Worm (Caenorhabditis elegans) whole organism, L4 larva: ENCODE results near the gene srx-60.

Experiments used
- F10B5.3 ChIP-seq: sonication (generic microtip); optimal IDR thresholded peaks from 2 replicates; lab custom pipeline; 2016; ENCODE audit warnings: mild to moderate bottlenecking, missing genetic modification characterization, missing compliant biosample characterization
- F26F4.8 ChIP-seq: fragments of 200-800 bp; sonication (Bioruptor generic); conservative IDR thresholded peaks from 2 replicates; pipeline ENCODE4 v1.3.6; 2022; ENCODE audit warnings: missing genetic modification characterization, missing compliant biosample characterization
- F49E8.2 ChIP-seq: sonication (generic microtip); optimal IDR thresholded peaks from 2 replicates; lab custom pipeline; 2016; ENCODE audit warnings: missing compliant biosample characterization, mild to moderate bottlenecking, missing genetic modification characterization, borderline replicate concordance
- R02D3.7 ChIP-seq: fragments of 150-350 bp; sonication (generic microtip); optimal IDR thresholded peaks from 3 replicates; lab custom pipeline; 2014; ENCODE audit warnings: missing biosample characterization, missing genetic modification characterization
- T26A8.4 ChIP-seq: fragments of 200-800 bp; sonication (Bioruptor generic); IDR thresholded peaks from 2 replicates; pipeline ENCODE4 v1.3.6; 2022; ENCODE audit warnings: missing genetic modification characterization, missing compliant biosample characterization
- Y75B8A.6 ChIP-seq: fragments of 200-800 bp; sonication (Bioruptor generic); IDR thresholded peaks from 2 replicates; pipeline ENCODE4 v1.3.6; 2022; ENCODE audit warnings: missing genetic modification reagents, missing genetic modification characterization, missing compliant biosample characterization
- ZK337.2 ChIP-seq: fragments of 200-800 bp; sonication (Bioruptor generic); IDR thresholded peaks from 2 replicates; pipeline ENCODE4 v1.3.6; 2022; ENCODE audit warnings: missing genetic modification reagents, missing genetic modification characterization, missing compliant biosample characterization
- ZK546.5 ChIP-seq, 2 experiments: sonication (generic microtip); optimal IDR thresholded peaks; 2 replicates each; lab custom pipeline; 2017; ENCODE audit warnings: missing biosample characterization in 2 of 2, missing genetic modification characterization in 2 of 2
- ama-1 ChIP-seq: fragments of 150-350 bp; optimal IDR thresholded peaks from 2 replicates; lab custom pipeline; 2014; ENCODE audit warnings: inconsistent platforms, mixed read lengths
- attf-4 ChIP-seq: sonication (generic microtip); optimal IDR thresholded peaks from 3 replicates; lab custom pipeline; 2017; ENCODE audit warnings: missing biosample characterization, missing genetic modification characterization
- ceh-20 ChIP-seq: fragments of 200-800 bp; sonication (Bioruptor generic); IDR thresholded peaks from 2 replicates; pipeline ENCODE4 v1.3.6; 2022; ENCODE audit warnings: missing genetic modification reagents, missing genetic modification characterization, missing compliant biosample characterization
- ceh-44 ChIP-seq: fragments of 200-800 bp; sonication (Bioruptor generic); IDR thresholded peaks from 2 replicates; pipeline ENCODE4 v1.3.6; 2022; ENCODE audit warnings: missing genetic modification reagents, missing genetic modification characterization, missing compliant biosample characterization
- ceh-62 ChIP-seq: sonication (generic microtip); optimal IDR thresholded peaks from 2 replicates; lab custom pipeline; 2017; ENCODE audit warnings: missing biosample characterization, missing genetic modification characterization
- cey-2 ChIP-seq: sonication (generic microtip); optimal IDR thresholded peaks from 3 replicates; lab custom pipeline; 2017; ENCODE audit warnings: missing genetic modification characterization, mild to moderate bottlenecking, missing compliant biosample characterization, antibody characterized with exemption, borderline replicate concordance; ENCODE audit not compliant: insufficient read depth
- daf-12 ChIP-seq: fragments of 150-350 bp; optimal IDR thresholded peaks from 2 replicates; lab custom pipeline; 2014; ENCODE audit warnings: missing biosample characterization, missing genetic modification reagents, missing genetic modification characterization
- dmd-9 ChIP-seq: fragments of 200-800 bp; sonication (Bioruptor generic); IDR thresholded peaks from 2 replicates; pipeline ENCODE4 v1.3.6; 2022; ENCODE audit warnings: missing genetic modification reagents, missing genetic modification characterization, missing compliant biosample characterization
- dpl-1 ChIP-seq: fragments of 150-350 bp; optimal IDR thresholded peaks from 2 replicates; lab custom pipeline; 2014; ENCODE audit warnings: missing biosample characterization, missing genetic modification reagents, missing genetic modification characterization
- duxl-1 ChIP-seq: sonication (generic microtip); optimal IDR thresholded peaks from 2 replicates; lab custom pipeline; 2016; ENCODE audit warnings: mild to moderate bottlenecking, missing genetic modification characterization, moderate library complexity, missing compliant biosample characterization; ENCODE audit not compliant: poor library complexity
- gei-8 ChIP-seq: fragments of 200-800 bp; sonication (Bioruptor generic); optimal IDR thresholded peaks from 2 replicates; lab custom pipeline; 2018; ENCODE audit warnings: mild to moderate bottlenecking, missing genetic modification characterization, missing compliant biosample characterization
- hif-1 ChIP-seq, 2 experiments: sonication (generic microtip); optimal IDR thresholded peaks; 2 replicates each; lab custom pipeline; 2016 to 2017; ENCODE audit warnings: missing compliant biosample characterization in 2 of 2, missing genetic modification characterization in 2 of 2, missing genetic modification reagents in 2 of 2, missing genotype in 2 of 2, mild to moderate bottlenecking in 1 of 2
- hlh-11 ChIP-seq: fragments of 200-800 bp; sonication (Bioruptor generic); optimal IDR thresholded peaks from 2 replicates; lab custom pipeline; 2018; ENCODE audit warnings: mild to moderate bottlenecking, missing genetic modification characterization, missing compliant biosample characterization
- lin-15B ChIP-seq: fragments of 150-350 bp; sonication (generic microtip); optimal IDR thresholded peaks from 3 replicates; lab custom pipeline; 2014; ENCODE audit warnings: missing biosample characterization, missing genetic modification characterization
- lin-29 ChIP-seq: fragments of 200-800 bp; sonication (Bioruptor generic); IDR thresholded peaks from 2 replicates; pipeline ENCODE4 v1.3.6; 2022; ENCODE audit warnings: missing genetic modification reagents, missing genetic modification characterization, missing compliant biosample characterization
- lin-38 ChIP-seq: fragments of 200-800 bp; sonication (Bioruptor generic); IDR thresholded peaks from 2 replicates; pipeline ENCODE4 v1.3.6; 2022; ENCODE audit warnings: missing genetic modification reagents, missing genetic modification characterization, missing compliant biosample characterization
- lir-3 ChIP-seq: sonication (generic microtip); optimal IDR thresholded peaks from 2 replicates; lab custom pipeline; 2016; ENCODE audit warnings: mild to moderate bottlenecking, missing genetic modification characterization, missing compliant biosample characterization
- lsy-2 ChIP-seq, 2 experiments: fragments of 150-350 bp in 1 of 2; sonication (generic microtip) in 1 of 2; optimal IDR thresholded peaks; 2 replicates each; lab custom pipeline; 2014 to 2017; ENCODE audit warnings: missing biosample characterization in 2 of 2, missing genetic modification characterization in 2 of 2
- madf-5 ChIP-seq, 2 experiments: fragments of 200-800 bp; sonication (Bioruptor generic); IDR thresholded peaks; 2 replicates each; pipeline ENCODE4 v1.3.6; 2022; ENCODE audit warnings: missing compliant biosample characterization in 2 of 2, missing genetic modification characterization in 2 of 2
- mdl-1 ChIP-seq, 2 experiments: fragments of 150-350 bp in 1 of 2; sonication (generic microtip) in 1 of 2; optimal IDR thresholded peaks; 2 replicates each; lab custom pipeline; 2014 to 2017; ENCODE audit warnings: missing biosample characterization in 2 of 2, missing genetic modification characterization in 2 of 2
- mes-2 ChIP-seq: sonication (generic microtip); optimal IDR thresholded peaks from 2 replicates; lab custom pipeline; 2016; ENCODE audit warnings: missing genotype, mild to moderate bottlenecking, missing genetic modification characterization, missing compliant biosample characterization; ENCODE audit not compliant: poor library complexity, severe bottlenecking
- mxl-2 ChIP-seq: fragments of 200-800 bp; sonication (Bioruptor generic); conservative IDR thresholded peaks from 2 replicates; pipeline ENCODE4 v1.3.6; 2022; ENCODE audit warnings: missing genetic modification reagents, missing genetic modification characterization, missing compliant biosample characterization
- mxl-3 ChIP-seq: fragments of 200-800 bp; sonication (Bioruptor generic); optimal IDR thresholded peaks from 2 replicates; lab custom pipeline; 2018; ENCODE audit warnings: mild to moderate bottlenecking, missing genetic modification characterization, missing compliant biosample characterization
- nhr-11 ChIP-seq: fragments of 150-350 bp; optimal IDR thresholded peaks from 2 replicates; lab custom pipeline; 2014; ENCODE audit warnings: missing biosample characterization, missing genetic modification characterization
- nhr-237 ChIP-seq: sonication (generic microtip); optimal IDR thresholded peaks from 2 replicates; lab custom pipeline; 2017; ENCODE audit warnings: missing biosample characterization, missing genetic modification characterization
- nhr-28 ChIP-seq: fragments of 150-350 bp; optimal IDR thresholded peaks from 2 replicates; lab custom pipeline; 2014; ENCODE audit warnings: missing biosample characterization, missing genetic modification characterization
- nhr-41 ChIP-seq: fragments of 200-800 bp; sonication (Bioruptor generic); IDR thresholded peaks from 2 replicates; pipeline ENCODE4 v1.3.6; 2022; ENCODE audit warnings: missing genetic modification reagents, missing genetic modification characterization, missing compliant biosample characterization
- nhr-42 ChIP-seq: fragments of 200-800 bp; sonication (Bioruptor generic); IDR thresholded peaks from 2 replicates; pipeline ENCODE4 v1.3.6; 2022; ENCODE audit warnings: missing genetic modification characterization, missing compliant biosample characterization
- nhr-48 ChIP-seq: sonication (generic microtip); optimal IDR thresholded peaks from 2 replicates; lab custom pipeline; 2016; ENCODE audit warnings: mild to moderate bottlenecking, missing genetic modification characterization, missing compliant biosample characterization
- nhr-6 ChIP-seq: fragments of 150-350 bp; optimal IDR thresholded peaks from 2 replicates; lab custom pipeline; 2014; ENCODE audit warnings: missing biosample characterization, missing genetic modification characterization
- pha-4 ChIP-seq, 2 experiments: fragments of 150-350 bp in 1 of 2; fragments of 200-800 bp in 1 of 2; sonication (Bioruptor generic) in 1 of 2; IDR thresholded peaks in 1 of 2; optimal IDR thresholded peaks in 1 of 2; 2 replicates each; pipeline versions ENCODE4 v1.3.6 to Lab custom; 2014 to 2022; ENCODE audit warnings: missing genetic modification characterization in 2 of 2, missing genetic modification reagents in 2 of 2, missing biosample characterization in 1 of 2, missing compliant biosample characterization in 1 of 2
- php-3 ChIP-seq: fragments of 200-800 bp; sonication (Bioruptor generic); IDR thresholded peaks from 2 replicates; pipeline ENCODE4 v1.3.6; 2022; ENCODE audit warnings: missing genetic modification reagents, missing genetic modification characterization, missing compliant biosample characterization
- set-16 ChIP-seq: fragments of 200-800 bp; sonication (Bioruptor generic); IDR thresholded peaks from 2 replicates; pipeline ENCODE4 v1.3.6; 2022; ENCODE audit warnings: missing genetic modification reagents, missing genetic modification characterization, missing compliant biosample characterization
- snpc-1.2 ChIP-seq: fragments of 200-800 bp; sonication (Bioruptor generic); IDR thresholded peaks from 2 replicates; pipeline ENCODE4 v1.3.6; 2022; ENCODE audit warnings: missing genetic modification reagents, missing genetic modification characterization, missing compliant biosample characterization
- unc-130 ChIP-seq: sonication (generic microtip); optimal IDR thresholded peaks from 2 replicates; lab custom pipeline; 2016; ENCODE audit warnings: missing genetic modification reagents, missing genetic modification characterization, missing compliant biosample characterization
- unc-62 ChIP-seq, 3 experiments: fragments of 150-350 bp in 1 of 3; sonication (generic microtip); optimal IDR thresholded peaks in 2 of 3; peaks in 1 of 3; 1 replicate in 1 of 3; 2 replicates in 2 of 3; lab custom pipeline; 2014 to 2017; ENCODE audit warnings: missing biosample characterization in 3 of 3, missing genetic modification characterization in 3 of 3, missing genetic modification reagents in 3 of 3, missing genotype in 1 of 3
- zag-1 ChIP-seq: fragments of 150-350 bp; optimal IDR thresholded peaks from 2 replicates; lab custom pipeline; 2014; ENCODE audit warnings: missing biosample characterization, missing genetic modification characterization
- zfp-2 ChIP-seq: sonication (generic microtip); optimal IDR thresholded peaks from 2 replicates; lab custom pipeline; 2016; ENCODE audit warnings: mild to moderate bottlenecking, missing genetic modification characterization, missing compliant biosample characterization
- zfp-3 ChIP-seq: fragments of 200-800 bp; sonication (Bioruptor generic); conservative IDR thresholded peaks from 2 replicates; pipeline ENCODE4 v1.3.6; 2022; ENCODE audit warnings: missing genetic modification reagents, missing genetic modification characterization, missing compliant biosample characterization
- zip-11 ChIP-seq: fragments of 200-800 bp; sonication (Bioruptor generic); IDR thresholded peaks from 2 replicates; pipeline ENCODE4 v1.3.6; 2022; ENCODE audit warnings: missing genetic modification characterization, missing compliant biosample characterization

srx-60 gene

DNA sequence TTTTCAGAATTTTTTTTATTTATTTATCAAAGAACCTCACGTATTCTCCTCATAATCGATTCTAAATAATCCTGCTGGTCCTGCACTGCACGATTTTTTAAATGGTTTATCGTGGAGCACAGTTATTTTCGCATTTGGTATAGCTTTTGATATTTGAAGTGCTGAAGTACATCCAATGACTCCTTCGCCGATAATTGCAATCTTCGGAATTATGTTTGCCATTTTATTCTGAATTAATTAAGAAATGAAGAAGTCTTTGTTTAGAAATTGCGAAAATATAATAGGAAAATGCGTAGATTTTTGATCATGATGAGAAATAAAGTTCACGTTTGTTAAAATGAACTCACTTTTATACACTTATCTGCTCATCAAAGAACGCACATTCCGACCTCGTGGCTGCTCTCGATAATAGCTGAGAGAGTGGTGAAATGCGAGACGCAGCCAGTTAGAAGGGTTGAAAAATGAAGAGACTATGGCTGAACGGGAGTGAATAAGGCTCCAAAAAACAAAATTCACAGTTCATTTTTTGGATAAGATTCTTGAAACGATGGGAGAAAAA, 34.2 kb downstream of the srx-60 start:
- TF ChIP-seq duxl-1 (tag; lab: Kevin White, UChicago) (peak; percentile 23), lin-38 (GFP tag; lab: Robert Waterston, UW) (no peak), F10B5.3 (tag; lab: Kevin White, UChicago) (no peak), lir-3 (tag; lab: Kevin White, UChicago) (no peak), pha-4 (GFP tag; IDR thresholded peaks at IDR 0.05; lab: Robert Waterston, UW) (no peak), pha-4 (tag; optimal IDR thresholded peaks at IDR 0.05; lab: Kevin White, UChicago) (peak; percentile 2), unc-62 (GFP tag; optimal IDR thresholded peaks at IDR 0.05 in 1 of 2; lab: Kevin White, UChicago) (peak in 1 of 2 experiments; percentile 78), unc-62 (tag; optimal IDR thresholded peaks at IDR 0.05; lab: Kevin White, UChicago) (no peak), ZK337.2 (no peak), gei-8 (GFP tag; lab: Kevin White, UChicago) (no peak), ceh-62 (no peak), Y75B8A.6 (no peak), ama-1 (lab: Kevin White, UChicago) (peak; percentile 78), attf-4 (tag; lab: Kevin White, UChicago) (no peak), hlh-11 (peak; percentile 79), nhr-237 (tag; lab: Kevin White, UChicago) (no peak), madf-5 (GFP tag; IDR thresholded peaks at IDR 0.05; lab: Robert Waterston, UW) (no peak), mdl-1 (tag; optimal IDR thresholded peaks at IDR 0.05; lab: Kevin White, UChicago) (peak in 1 of 2 experiments; percentile 89), snpc-1.2 (GFP tag; lab: Robert Waterston, UW) (no peak), lin-29 (no peak), unc-130 (no peak), dpl-1 (peak; percentile 24), nhr-42 (GFP tag; lab: Robert Waterston, UW) (no peak), daf-12 (tag; lab: Kevin White, UChicago) (no peak), T26A8.4 (peak; percentile 11; the same call in 1 of the 2 replicates), set-16 (GFP tag; lab: Robert Waterston, UW) (no peak), nhr-28 (tag; lab: Kevin White, UChicago) (peak; percentile 44), lsy-2 (tag; optimal IDR thresholded peaks at IDR 0.05; lab: Kevin White, UChicago) (peak in 1 of 2 experiments; percentile 68), nhr-48 (tag; lab: Kevin White, UChicago) (peak; percentile 56), lin-15B (tag; lab: Kevin White, UChicago) (no peak), ZK546.5 (tag; optimal IDR thresholded peaks at IDR 0.05; lab: Kevin White, UChicago) (no peak), nhr-6 (tag; lab: Kevin White, UChicago) (peak; percentile 28), mes-2 (peak; percentile 38), mxl-3 (GFP tag; lab: Kevin White, UChicago) (peak; percentile 63), hif-1 (tag; optimal IDR thresholded peaks at IDR 0.05; lab: Kevin White, UChicago) (peak in 1 of 2 experiments; percentile 10), zag-1 (tag; lab: Kevin White, UChicago) (no peak), F49E8.2 (tag; lab: Kevin White, UChicago) (no peak), zfp-2 (no peak), zfp-3 (GFP tag; lab: Robert Waterston, UW) (0 out of 2 replicates have a peak, but pooled peaks have one; percentile 28), nhr-41 (GFP tag; lab: Robert Waterston, UW) (no peak), ceh-20 (peak; percentile 50; the same call in 1 of the 2 replicates), F26F4.8 (no peak), mxl-2 (peak; percentile 39; the same call in 1 of the 2 replicates), R02D3.7 (tag; lab: Kevin White, UChicago) (no peak), cey-2 (tag; lab: Kevin White, UChicago) (no peak), zip-11 (no peak), dmd-9 (GFP tag; lab: Robert Waterston, UW) (no peak), nhr-11 (tag; lab: Kevin White, UChicago) (peak; percentile 32), ceh-44 (GFP tag; lab: Robert Waterston, UW) (no peak), php-3 (GFP tag; lab: Robert Waterston, UW) (no peak)
